Worm (Caenorhabditis elegans): ENCODE results near the gene srh-30.

Gene srh-30

ce11 chrV:6778457-6778856 is 6.9 kb upstream of the srh-30 start:
- TF ChIP-seq tbx-2 (tag; optimal IDR thresholded peaks at IDR 0.05) (no peak), elt-1 (tag; optimal IDR thresholded peaks at IDR 0.05) (no peak), nhr-25 (tag; optimal IDR thresholded peaks at IDR 0.05) (no peak), aly-2 (tag; optimal IDR thresholded peaks at IDR 0.05) (no peak), eor-1 (tag; optimal IDR thresholded peaks at IDR 0.05) (no peak), ZK546.5 (tag; optimal IDR thresholded peaks at IDR 0.05) (no peak), fkh-10 (GFP tag; optimal IDR thresholded peaks at IDR 0.05) (no peak), pha-4 (tag; optimal IDR thresholded peaks at IDR 0.05) (no peak), sea-2 (GFP tag; optimal IDR thresholded peaks at IDR 0.05) (no peak), lsy-12 (tag; optimal IDR thresholded peaks at IDR 0.05) (no peak), unc-39 (tag; optimal IDR thresholded peaks at IDR 0.05) (no peak), daf-12 (tag; optimal IDR thresholded peaks at IDR 0.05) (no peak), nhr-12 (tag; optimal IDR thresholded peaks at IDR 0.05) (no peak), hmg-11 (tag; optimal IDR thresholded peaks at IDR 0.05) (no peak), mdl-1 (tag; optimal IDR thresholded peaks at IDR 0.05) (no peak), egl-27 (tag; optimal IDR thresholded peaks at IDR 0.05) (no peak), elt-3 (tag; optimal IDR thresholded peaks at IDR 0.05) (no peak)

- no peak for TF ChIP-seq ceh-28 (tag; optimal IDR thresholded peaks at IDR 0.05)
Observed at ce11 chrV:6775708-6776107, 4.2 kb upstream of the srh-30 start, which contains the start of gene srh-28. srh-28 (minus strand) TSS chrV:6775808.

- TF ChIP-seq ama-1 (optimal IDR thresholded peaks at IDR 0.05) (no peak), ceh-16 (tag; optimal IDR thresholded peaks at IDR 0.05) (no peak)
Observed at ce11 chrV:6773735-6774134, 2.2 kb upstream of the srh-30 start, which contains the start of gene ZC404.16. ZC404.16 (minus strand) TSS chrV:6773835.

DNA sequence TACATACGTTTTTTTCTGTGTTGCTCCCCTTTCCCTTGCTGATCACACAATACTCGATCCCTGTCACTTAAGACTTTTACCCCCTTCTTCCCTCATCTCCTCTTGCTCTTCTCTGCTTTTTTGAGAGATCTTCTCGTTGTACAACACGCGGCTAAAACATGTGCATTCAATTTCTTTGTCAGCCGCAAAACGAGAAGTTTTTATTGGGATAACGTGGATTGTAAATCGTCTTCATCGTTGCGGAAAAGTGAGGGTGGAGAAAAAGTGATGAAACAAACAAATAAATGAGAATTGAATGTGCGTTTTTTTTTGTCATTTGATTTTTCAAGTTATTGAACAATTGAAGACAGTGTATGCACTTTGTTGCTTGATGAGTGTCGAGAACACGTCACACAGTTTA is 2.1 kb downstream of the srh-30 start:
- TF ChIP-seq mml-1 (tag; optimal IDR thresholded peaks at IDR 0.05) (no peak), hmg-11 (tag; optimal IDR thresholded peaks at IDR 0.05) (no peak), elt-1 (tag; optimal IDR thresholded peaks at IDR 0.05) (no peak), nhr-25 (tag; optimal IDR thresholded peaks at IDR 0.05) (no peak), fos-1 (tag; optimal IDR thresholded peaks at IDR 0.05) (no peak), aly-2 (tag; optimal IDR thresholded peaks at IDR 0.05) (no peak), unc-62 (GFP tag; optimal IDR thresholded peaks at IDR 0.05) (no peak), pqm-1 (tag; optimal IDR thresholded peaks at IDR 0.05) (no peak), tbx-2 (tag; optimal IDR thresholded peaks at IDR 0.05) (no peak), elt-2 (tag; optimal IDR thresholded peaks at IDR 0.05) (no peak), zag-1 (tag; optimal IDR thresholded peaks at IDR 0.05) (no peak), ztf-11 (tag; optimal IDR thresholded peaks at IDR 0.05) (no peak), lin-39 (tag; optimal IDR thresholded peaks at IDR 0.05) (no peak), nhr-12 (tag; optimal IDR thresholded peaks at IDR 0.05) (no peak), ama-1 (optimal IDR thresholded peaks at IDR 0.05) (no peak), unc-39 (tag; optimal IDR thresholded peaks at IDR 0.05) (no peak), daf-12 (tag; optimal IDR thresholded peaks at IDR 0.05) (no peak)

ce11 chrV:6768452-6768929 is 3.1 kb downstream of the srh-30 start, which contains the start of the genes T25F10.1 and clik-1:
T25F10.1 (plus strand) TSS chrV:6768502.
clik-1 (minus strand) TSS chrV:6768732.
- TF ChIP-seq nfya-1 (tag; optimal IDR thresholded peaks at IDR 0.05; ENCODE audit: insufficient read depth) (peak; percentile 17), zag-1 (tag; optimal IDR thresholded peaks at IDR 0.05) (no peak), nhr-25 (tag; optimal IDR thresholded peaks at IDR 0.05) (no peak)

ce11 chrV:6767576-6767975 is 4.0 kb downstream of the srh-30 start:
- no peak for TF ChIP-seq fos-1 (tag; optimal IDR thresholded peaks at IDR 0.05)
- no peak for TF ChIP-seq unc-39 (tag; optimal IDR thresholded peaks at IDR 0.05)
- TF ChIP-seq nhr-25 (tag; optimal IDR thresholded peaks at IDR 0.05): no peak
- TF ChIP-seq nhr-12 (tag; optimal IDR thresholded peaks at IDR 0.05): no peak
- no peak for TF ChIP-seq ceh-28 (tag; optimal IDR thresholded peaks at IDR 0.05)
- no peak for TF ChIP-seq aly-2 (tag; optimal IDR thresholded peaks at IDR 0.05)
- no peak for TF ChIP-seq lin-39 (tag; optimal IDR thresholded peaks at IDR 0.05)

- TF ChIP-seq nhr-77 (tag; optimal IDR thresholded peaks at IDR 0.05) (no peak), nhr-25 (tag; optimal IDR thresholded peaks at IDR 0.05) (no peak), eor-1 (tag; optimal IDR thresholded peaks at IDR 0.05) (no peak), nhr-11 (tag; optimal IDR thresholded peaks at IDR 0.05) (no peak), ztf-11 (tag; optimal IDR thresholded peaks at IDR 0.05) (no peak), mdl-1 (tag; optimal IDR thresholded peaks at IDR 0.05) (no peak), zag-1 (tag; optimal IDR thresholded peaks at IDR 0.05) (no peak), fos-1 (tag; optimal IDR thresholded peaks at IDR 0.05) (no peak), fkh-2 (tag; optimal IDR thresholded peaks at IDR 0.05) (no peak), nhr-67 (tag; optimal IDR thresholded peaks at IDR 0.05) (no peak), egl-27 (tag; optimal IDR thresholded peaks at IDR 0.05) (no peak), lin-39 (tag; optimal IDR thresholded peaks at IDR 0.05) (no peak), tbx-2 (tag; optimal IDR thresholded peaks at IDR 0.05) (no peak), nfya-1 (tag; optimal IDR thresholded peaks at IDR 0.05; ENCODE audit: insufficient read depth) (no peak), elt-1 (tag; optimal IDR thresholded peaks at IDR 0.05) (no peak), unc-62 (GFP tag; optimal IDR thresholded peaks at IDR 0.05) (no peak), snpc-4 (tag; optimal IDR thresholded peaks at IDR 0.05) (no peak)
Observed at ce11 chrV:6764972-6765371, 6.6 kb downstream of the srh-30 start, which contains the start of gene bbs-8. bbs-8 (minus strand) TSS chrV:6765072.

All from whole organism, L3 larva.